Fruit fly (Drosophila melanogaster) whole organism, prepupa: ENCODE data around the gene Larp7.

Experiments used
- CG10669 ChIP-seq: fragments of 200-800 bp; sonication (Bioruptor generic); optimal IDR thresholded peaks from 3 replicates; lab custom pipeline; 2018; ENCODE audit warnings: missing biosample characterization, mild to moderate bottlenecking, missing genetic modification characterization, moderate library complexity
- CG11294 ChIP-seq: fragments of 200-800 bp; sonication (Bioruptor generic); IDR thresholded peaks from 2 replicates; pipeline ENCODE4 v1.3.6; 2022; ENCODE audit warnings: missing biosample characterization, missing genetic modification characterization
- CG11762 ChIP-seq: fragments of 200-800 bp; sonication (Bioruptor generic); optimal IDR thresholded peaks from 3 replicates; lab custom pipeline; 2016; ENCODE audit warnings: missing biosample characterization, missing genetic modification characterization; ENCODE audit not compliant: insufficient read depth
- CG11902 ChIP-seq: fragments of 200-800 bp; sonication (Bioruptor generic); optimal IDR thresholded peaks from 3 replicates; lab custom pipeline; 2016; ENCODE audit warnings: missing biosample characterization, missing genetic modification characterization
- CG15336 ChIP-seq: fragments of 200-800 bp; sonication (Bioruptor generic); IDR thresholded peaks from 2 replicates; pipeline ENCODE4 v1.3.6; 2022; ENCODE audit warnings: missing biosample characterization, missing genetic modification characterization
- CG1621 ChIP-seq: fragments of 200-800 bp; sonication (Bioruptor generic); optimal IDR thresholded peaks from 3 replicates; lab custom pipeline; 2018; ENCODE audit warnings: missing biosample characterization, mild to moderate bottlenecking, missing genetic modification characterization
- CG16779 ChIP-seq: fragments of 200-800 bp; sonication (Bioruptor generic); optimal IDR thresholded peaks from 3 replicates; lab custom pipeline; 2017; ENCODE audit warnings: missing biosample characterization, mild to moderate bottlenecking, missing genetic modification characterization
- CG3032 ChIP-seq: fragments of 200-800 bp; optimal IDR thresholded peaks from 2 replicates; lab custom pipeline; 2019; ENCODE audit warnings: missing biosample characterization, mild to moderate bottlenecking, missing genetic modification characterization, moderate library complexity
- CG31627 ChIP-seq: fragments of 200-800 bp; sonication (Bioruptor generic); optimal IDR thresholded peaks from 3 replicates; lab custom pipeline; 2016; ENCODE audit warnings: missing biosample characterization, missing genetic modification characterization
- CG32006 ChIP-seq: fragments of 200-800 bp; sonication (Bioruptor generic); optimal IDR thresholded peaks from 3 replicates; lab custom pipeline; 2017; ENCODE audit warnings: missing biosample characterization, mild to moderate bottlenecking, missing genetic modification characterization
- CG34406 ChIP-seq: fragments of 200-800 bp; sonication (Bioruptor generic); optimal IDR thresholded peaks from 3 replicates; lab custom pipeline; 2016; ENCODE audit warnings: missing biosample characterization, missing genetic modification characterization
- CG4318 ChIP-seq: fragments of 200-800 bp; sonication (Bioruptor generic); optimal IDR thresholded peaks from 3 replicates; lab custom pipeline; 2017; ENCODE audit warnings: missing biosample characterization, mild to moderate bottlenecking, missing genetic modification characterization
- CG6163 ChIP-seq: fragments of 200-800 bp; sonication (Bioruptor generic); IDR thresholded peaks from 3 replicates; pipeline ENCODE4 v1.3.6; 2022; ENCODE audit warnings: missing biosample characterization, missing genetic modification characterization
- CG6276 ChIP-seq: fragments of 200-800 bp; sonication (Bioruptor generic); optimal IDR thresholded peaks from 2 replicates; lab custom pipeline; 2017; ENCODE audit warnings: missing biosample characterization, mild to moderate bottlenecking, missing genetic modification characterization
- CG7368 ChIP-seq: fragments of 200-800 bp; sonication (Bioruptor generic); optimal IDR thresholded peaks from 3 replicates; lab custom pipeline; 2016; ENCODE audit warnings: missing biosample characterization, missing genetic modification characterization
- CG8119 ChIP-seq: fragments of 200-800 bp; sonication (Bioruptor generic); IDR thresholded peaks from 3 replicates; pipeline ENCODE4 v1.3.6; 2022; ENCODE audit warnings: missing biosample characterization, missing genetic modification characterization
- CG8319 ChIP-seq: fragments of 200-800 bp; sonication (Bioruptor generic); optimal IDR thresholded peaks from 3 replicates; lab custom pipeline; 2016; ENCODE audit warnings: missing biosample characterization, missing genetic modification characterization
- CG8632 ChIP-seq: fragments of 200-800 bp; sonication (Bioruptor generic); optimal IDR thresholded peaks from 3 replicates; lab custom pipeline; 2016; ENCODE audit warnings: missing biosample characterization, missing genetic modification characterization
- Eip78C ChIP-seq: fragments of 200-800 bp; sonication (Bioruptor generic); peaks from one replicate; lab custom pipeline; 2016; ENCODE audit warnings: missing biosample characterization, missing genetic modification characterization
- Ets21C ChIP-seq: fragments of 200-800 bp; sonication (Bioruptor generic); optimal IDR thresholded peaks from 3 replicates; lab custom pipeline; 2016; ENCODE audit warnings: missing biosample characterization, missing genetic modification characterization
- Ets96B ChIP-seq: fragments of 200-800 bp; optimal IDR thresholded peaks from 2 replicates; lab custom pipeline; 2019; ENCODE audit warnings: missing biosample characterization, mild to moderate bottlenecking, missing genetic modification characterization, moderate library complexity
- Hr38 ChIP-seq: sonication (Bioruptor generic); optimal IDR thresholded peaks from 2 replicates; lab custom pipeline; 2016; ENCODE audit warnings: missing biosample characterization, missing genetic modification characterization
- Hr4 ChIP-seq: fragments of 200-800 bp; sonication (Bioruptor generic); optimal IDR thresholded peaks from 3 replicates; lab custom pipeline; 2016; ENCODE audit warnings: missing biosample characterization, missing genetic modification characterization
- Lpt ChIP-seq: fragments of 200-800 bp; sonication (Bioruptor generic); optimal IDR thresholded peaks from 3 replicates; lab custom pipeline; 2016; ENCODE audit warnings: missing biosample characterization, missing genetic modification characterization
- Met ChIP-seq: fragments of 200-800 bp; sonication (Bioruptor generic); optimal IDR thresholded peaks from 3 replicates; lab custom pipeline; 2016; ENCODE audit warnings: missing biosample characterization, missing genetic modification characterization
- Smox ChIP-seq: fragments of 200-800 bp; sonication (Bioruptor generic); optimal IDR thresholded peaks from 3 replicates; lab custom pipeline; 2016; ENCODE audit warnings: missing biosample characterization, missing genetic modification characterization
- Sox102F ChIP-seq: fragments of 200-800 bp; sonication (Bioruptor generic); optimal IDR thresholded peaks from 2 replicates; lab custom pipeline; 2016; ENCODE audit warnings: missing biosample characterization, mild to moderate bottlenecking, missing genetic modification characterization
- Sox15 ChIP-seq: fragments of 200-800 bp; sonication (Bioruptor generic); optimal IDR thresholded peaks from 3 replicates; lab custom pipeline; 2016; ENCODE audit warnings: missing biosample characterization, missing genetic modification characterization
- achi ChIP-seq: fragments of 200-800 bp; sonication (Bioruptor generic); optimal IDR thresholded peaks from 3 replicates; lab custom pipeline; 2016; ENCODE audit warnings: missing biosample characterization, missing genetic modification characterization
- acj6 ChIP-seq: fragments of 200-800 bp; sonication (Bioruptor generic); optimal IDR thresholded peaks from 3 replicates; lab custom pipeline; 2016; ENCODE audit warnings: missing biosample characterization, missing genetic modification characterization
- cyc ChIP-seq: fragments of 200-800 bp; sonication (Bioruptor generic); optimal IDR thresholded peaks from 3 replicates; lab custom pipeline; 2016; ENCODE audit warnings: missing biosample characterization, missing genetic modification characterization
- dac ChIP-seq: fragments of 200-800 bp; sonication (Bioruptor generic); optimal IDR thresholded peaks from 2 replicates; lab custom pipeline; 2017; ENCODE audit warnings: missing biosample characterization, mild to moderate bottlenecking, missing genetic modification characterization
- dsx ChIP-seq: fragments of 200-800 bp; optimal IDR thresholded peaks from 3 replicates; lab custom pipeline; 2019; ENCODE audit warnings: missing biosample characterization, mild to moderate bottlenecking, missing genetic modification characterization, moderate library complexity; ENCODE audit not compliant: poor library complexity, severe bottlenecking
- eg ChIP-seq: fragments of 200-800 bp; sonication (Bioruptor generic); IDR thresholded peaks from 3 replicates; pipeline ENCODE4 v1.3.6; 2022; ENCODE audit warnings: missing biosample characterization, missing genetic modification characterization
- esn ChIP-seq: fragments of 200-800 bp; sonication (Bioruptor generic); optimal IDR thresholded peaks from 2 replicates; lab custom pipeline; 2016; ENCODE audit warnings: missing biosample characterization, mild to moderate bottlenecking, missing genetic modification characterization, moderate library complexity
- fd59A ChIP-seq: fragments of 200-800 bp; sonication (Bioruptor generic); optimal IDR thresholded peaks from 2 replicates; lab custom pipeline; 2017; ENCODE audit warnings: missing biosample characterization, mild to moderate bottlenecking, missing genetic modification characterization, missing genetic modification reagents
- fkh ChIP-seq: fragments of 200-800 bp; sonication (Bioruptor generic); optimal IDR thresholded peaks from 3 replicates; lab custom pipeline; 2017; ENCODE audit warnings: missing biosample characterization, mild to moderate bottlenecking, missing genetic modification characterization, moderate library complexity
- lz ChIP-seq: fragments of 200-800 bp; sonication (Bioruptor generic); optimal IDR thresholded peaks from 3 replicates; lab custom pipeline; 2016; ENCODE audit warnings: missing biosample characterization, missing genetic modification characterization
- net ChIP-seq: fragments of 200-800 bp; sonication (Bioruptor generic); optimal IDR thresholded peaks from 3 replicates; lab custom pipeline; 2016; ENCODE audit warnings: missing biosample characterization, missing genetic modification characterization
- salr ChIP-seq, 2 experiments: fragments of 200-800 bp; sonication (Bioruptor generic); optimal IDR thresholded peaks; 3 replicates each; lab custom pipeline; 2016 to 2018; ENCODE audit warnings: missing biosample characterization in 2 of 2, missing genetic modification characterization in 2 of 2, mild to moderate bottlenecking in 1 of 2
- spab ChIP-seq: fragments of 200-800 bp; sonication (Bioruptor generic); optimal IDR thresholded peaks from 2 replicates; lab custom pipeline; 2017; ENCODE audit warnings: missing biosample characterization, mild to moderate bottlenecking, missing genetic modification characterization, missing genetic modification reagents
- ss ChIP-seq, 2 experiments: fragments of 200-800 bp; sonication (Bioruptor generic); optimal IDR thresholded peaks; 2 replicates in 1 of 2; 3 replicates in 1 of 2; lab custom pipeline; 2017 to 2018; ENCODE audit warnings: mild to moderate bottlenecking in 2 of 2, missing biosample characterization in 2 of 2, missing genetic modification characterization in 2 of 2, moderate library complexity in 1 of 2
- svp ChIP-seq: fragments of 200-800 bp; sonication (Bioruptor generic); peaks from one replicate; lab custom pipeline; 2016; ENCODE audit warnings: missing biosample characterization, missing genetic modification characterization
- topi ChIP-seq: fragments of 200-800 bp; sonication (Bioruptor generic); optimal IDR thresholded peaks from 3 replicates; lab custom pipeline; 2016; ENCODE audit warnings: missing biosample characterization, missing genetic modification characterization
- vri ChIP-seq: fragments of 200-800 bp; sonication (Bioruptor generic); optimal IDR thresholded peaks from 3 replicates; lab custom pipeline; 2016; ENCODE audit warnings: missing biosample characterization, mild to moderate bottlenecking, missing genetic modification characterization

The Larp7 gene

dm6 chrX:9248040-9248439 lies 4.4 kb downstream of the Larp7 start (continued):
- no peak for TF ChIP-seq CG11294 (GFP tag; lab: Robert Waterston, UW)
- peak; percentile 54 for TF ChIP-seq Smox
- TF ChIP-seq Hr38 (GFP tag; lab: Kevin White, UChicago), result no peak
- TF ChIP-seq Ets21C (GFP tag; lab: Kevin White, UChicago), result no peak
- TF ChIP-seq fkh (GFP tag; lab: Kevin White, UChicago), result no peak
- TF ChIP-seq CG8319 (GFP tag; lab: Kevin White, UChicago), result no peak
- TF ChIP-seq ss (GFP tag; optimal IDR thresholded peaks at IDR 0.05; lab: Kevin White, UChicago), result no peak
- TF ChIP-seq esn (GFP tag; lab: Kevin White, UChicago), result peak; percentile 62
- TF ChIP-seq CG8119, result peak; percentile 71
- TF ChIP-seq Met (GFP tag; lab: Kevin White, UChicago), result peak; percentile 60
- peak; percentile 13 for TF ChIP-seq cyc (GFP tag; lab: Kevin White, UChicago)
- TF ChIP-seq spab (GFP tag; lab: Kevin White, UChicago), result no peak
- TF ChIP-seq salr (GFP tag; optimal IDR thresholded peaks at IDR 0.05; lab: Kevin White, UChicago), result peak in 1 of 2 experiments; percentile 23
- TF ChIP-seq eg (GFP tag; lab: Robert Waterston, UW), result peak; percentile 61; the same call in 2 of the 3 replicates
- no peak for TF ChIP-seq CG4318 (GFP tag; lab: Kevin White, UChicago)
- TF ChIP-seq vri (GFP tag; lab: Kevin White, UChicago), result no peak
- TF ChIP-seq achi (GFP tag; lab: Kevin White, UChicago), result peak; percentile 56
- no peak for TF ChIP-seq fd59A (GFP tag; lab: Kevin White, UChicago)
- no peak for TF ChIP-seq Lpt (GFP tag; lab: Kevin White, UChicago)
- no peak for TF ChIP-seq CG11902 (GFP tag; lab: Kevin White, UChicago)
- TF ChIP-seq CG3032 (tag; lab: Kevin White, UChicago), result peak; percentile 24
- peak; percentile 79 for TF ChIP-seq CG6163 (GFP tag; lab: Robert Waterston, UW)
- no peak for TF ChIP-seq Sox102F

DNA sequence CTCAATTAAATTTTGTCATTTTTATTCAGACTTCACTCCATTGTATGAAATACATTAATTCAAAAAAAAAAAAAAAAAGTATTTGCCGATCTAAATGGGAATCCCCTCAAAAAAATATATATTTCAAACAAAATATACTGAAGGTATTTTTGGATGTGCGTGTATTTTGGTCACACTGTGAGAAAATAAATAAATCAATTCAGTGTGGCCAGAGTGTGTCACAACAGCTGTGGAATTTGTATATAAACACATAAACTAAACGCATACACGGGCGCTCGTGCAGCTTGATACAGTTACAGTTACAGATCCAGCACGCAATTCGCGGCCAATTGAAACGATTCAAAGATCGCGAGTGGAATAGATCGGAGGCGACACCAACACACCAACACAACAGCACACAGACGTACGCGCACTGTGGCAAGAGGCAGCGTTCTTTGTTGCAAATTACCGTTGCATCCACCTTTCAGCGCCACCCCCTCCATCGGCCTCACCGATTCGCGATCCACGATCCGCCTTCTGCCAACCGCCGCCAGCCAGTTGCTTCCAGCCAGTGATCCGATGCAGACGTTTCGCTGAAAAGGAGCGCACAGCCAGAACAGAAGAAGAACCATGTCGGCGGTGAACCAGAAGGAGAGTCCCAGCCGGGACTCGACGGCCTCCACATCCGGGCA lies 6.7 kb downstream of the Larp7 start, which contains the start of gene CG17754:
Gene CG17754, plus strand, starts transcription at position 260 of the 671 bp plus-strand sequence.
- TF ChIP-seq svp (GFP tag; lab: Kevin White, UChicago) (peak; percentile 49), Sox15 (GFP tag; lab: Kevin White, UChicago) (no peak), eg (GFP tag; lab: Robert Waterston, UW) (peak; percentile 57; the same call in 2 of the 3 replicates), Hr4 (no peak), CG8319 (GFP tag; lab: Kevin White, UChicago) (no peak), CG8119 (no peak), vri (GFP tag; lab: Kevin White, UChicago) (peak; percentile 3), CG16779 (tag; lab: Kevin White, UChicago) (no peak), CG11902 (GFP tag; lab: Kevin White, UChicago) (no peak), CG3032 (tag; lab: Kevin White, UChicago) (no peak), dac (GFP tag; lab: Kevin White, UChicago) (no peak), dsx (peak; percentile 87), achi (GFP tag; lab: Kevin White, UChicago) (peak; percentile 6), fkh (GFP tag; lab: Kevin White, UChicago) (peak; percentile 78), topi (GFP tag; lab: Kevin White, UChicago) (peak; percentile 20), CG11762 (GFP tag; lab: Kevin White, UChicago) (no peak), acj6 (GFP tag; lab: Kevin White, UChicago) (no peak), lz (peak; percentile 31), Sox102F (peak; percentile 33), ss (GFP tag; optimal IDR thresholded peaks at IDR 0.05; lab: Kevin White, UChicago) (peak; percentile 31 to 62), esn (GFP tag; lab: Kevin White, UChicago) (peak; percentile 5), salr (GFP tag; optimal IDR thresholded peaks at IDR 0.05; lab: Kevin White, UChicago) (no peak), fd59A (GFP tag; lab: Kevin White, UChicago) (no peak), CG6276 (no peak), spab (GFP tag; lab: Kevin White, UChicago) (no peak), Ets96B (tag; lab: Kevin White, UChicago) (no peak), cyc (GFP tag; lab: Kevin White, UChicago) (no peak), CG8632 (GFP tag; lab: Kevin White, UChicago) (no peak), CG32006 (GFP tag; lab: Kevin White, UChicago) (no peak), Eip78C (no peak), CG6163 (GFP tag; lab: Robert Waterston, UW) (peak; percentile 56; the same call in 1 of the 3 replicates), CG10669 (GFP tag; lab: Kevin White, UChicago) (no peak), Ets21C (GFP tag; lab: Kevin White, UChicago) (no peak), CG1621 (tag; lab: Kevin White, UChicago) (no peak), CG34406 (GFP tag; lab: Kevin White, UChicago) (no peak), CG7368 (GFP tag; lab: Kevin White, UChicago) (no peak), net (GFP tag; lab: Kevin White, UChicago) (peak; percentile 14), CG11294 (GFP tag; lab: Robert Waterston, UW) (no peak), CG15336 (GFP tag; lab: Robert Waterston, UW) (peak; percentile 37; the same call in 1 of the 2 replicates), CG31627 (GFP tag; lab: Kevin White, UChicago) (no peak)
